Worm (Caenorhabditis elegans): ENCODE data around the gene set-3.

set-3 gene

DNA sequence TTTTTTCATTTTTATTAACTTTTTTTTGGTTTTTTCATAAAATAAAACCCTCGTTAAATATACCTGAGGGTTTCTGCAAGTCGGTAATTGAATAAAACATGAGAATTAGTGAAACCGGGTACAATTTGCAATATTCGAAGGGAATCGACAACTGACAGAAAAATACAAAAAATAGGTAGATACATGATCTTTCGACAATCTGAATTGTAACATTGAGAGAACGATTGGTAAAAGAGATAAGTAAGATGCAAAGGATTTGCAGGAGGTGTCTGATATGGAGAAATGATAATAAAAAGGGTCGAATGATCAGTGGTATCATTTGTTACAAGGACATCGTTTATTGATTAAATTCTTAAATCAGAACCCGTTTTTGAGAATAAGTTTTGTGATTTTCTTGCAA, 15.6 kb downstream of the set-3 start, which contains the start of gene ugt-60:
Gene ugt-60, minus strand, starts transcription at position 233 of the 400 bp plus-strand sequence.
- TF ChIP-seq unc-62 (GFP tag; optimal IDR thresholded peaks at IDR 0.05 in 1 of 2) (peak in 1 of 2 experiments; percentile 55), unc-62 (tag; optimal IDR thresholded peaks at IDR 0.05) (no peak), fos-1 (tag; optimal IDR thresholded peaks at IDR 0.05) (no peak)

- TF ChIP-seq zag-1 (tag; optimal IDR thresholded peaks at IDR 0.05) (no peak), T20F7.1 (GFP tag; optimal IDR thresholded peaks at IDR 0.05) (no peak), mxl-3 (GFP tag; optimal IDR thresholded peaks at IDR 0.05) (no peak), dve-1 (tag; optimal IDR thresholded peaks at IDR 0.05; ENCODE audit: insufficient read depth) (no peak)
Observed at ce11 chrIII:9669546-9669945, 24.8 kb downstream of the set-3 start.

DNA sequence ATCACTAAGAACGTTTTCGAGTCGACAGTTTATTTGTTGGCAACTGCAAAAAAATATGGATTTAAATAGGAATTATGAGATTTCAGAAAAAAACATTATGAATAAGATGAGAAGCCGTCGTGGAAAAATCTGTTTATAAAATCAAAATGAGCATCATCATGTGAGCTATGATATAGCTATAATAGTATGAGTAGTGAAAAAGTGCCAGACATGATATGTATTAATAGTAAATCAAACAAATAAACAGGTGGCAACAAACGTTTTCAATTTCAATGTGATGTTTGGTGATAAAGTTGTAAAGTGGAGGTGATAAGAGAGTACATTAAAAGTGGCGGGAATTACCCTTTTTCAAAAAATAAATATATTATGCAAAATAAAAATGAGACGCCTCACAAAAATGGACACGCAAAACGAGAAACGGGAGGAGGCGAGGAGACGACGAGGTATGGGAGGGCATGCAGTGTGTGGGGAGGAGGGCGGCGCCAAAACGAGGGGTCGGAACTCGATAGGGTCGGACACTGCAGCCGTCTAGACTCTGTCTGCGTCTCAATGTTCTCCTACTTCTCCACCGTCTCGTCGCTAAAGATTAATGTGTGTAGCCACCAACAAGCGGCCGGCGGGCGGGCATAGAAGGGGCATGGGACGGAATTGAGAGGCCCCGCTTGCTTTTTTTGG, 26.6 kb downstream of the set-3 start, which contains the start of gene C07A9.9:
Gene C07A9.9, minus strand, starts transcription at position 51 of the 675 bp plus-strand sequence.
- TF ChIP-seq skn-1 (tag; optimal IDR thresholded peaks at IDR 0.05) (no peak), lim-7 (GFP tag; IDR thresholded peaks at IDR 0.05) (no peak), set-16 (GFP tag; IDR thresholded peaks at IDR 0.05) (peak; percentile 89), spr-3 (GFP tag; optimal IDR thresholded peaks at IDR 0.05) (no peak), lir-3 (tag; optimal IDR thresholded peaks at IDR 0.05) (no peak), hmg-1.1 (GFP tag; IDR thresholded peaks at IDR 0.05) (peak; percentile 72), egl-43 (GFP tag; IDR thresholded peaks at IDR 0.05) (peak; percentile 76), aly-2 (tag; optimal IDR thresholded peaks at IDR 0.05) (no peak), nhr-11 (tag; optimal IDR thresholded peaks at IDR 0.05) (peak; percentile 59), spr-1 (tag; optimal IDR thresholded peaks at IDR 0.05) (peak; percentile 52), Y5F2A.4 (GFP tag; optimal IDR thresholded peaks at IDR 0.05) (no peak), ZK337.2 (GFP tag; IDR thresholded peaks at IDR 0.05) (no peak), aha-1 (tag) (peak; percentile 99), ceh-44 (GFP tag; IDR thresholded peaks at IDR 0.05) (no peak), ztf-11 (tag; optimal IDR thresholded peaks at IDR 0.05) (no peak), lin-15B (tag; optimal IDR thresholded peaks at IDR 0.05) (no peak), zag-1 (tag; optimal IDR thresholded peaks at IDR 0.05) (peak; percentile 1), madf-9 (GFP tag; conservative IDR thresholded peaks at IDR 0.05) (no peak), jun-1 (tag; optimal IDR thresholded peaks at IDR 0.05) (no peak), ces-1 (GFP tag; optimal IDR thresholded peaks at IDR 0.05) (no peak), ceh-20 (GFP tag; IDR thresholded peaks at IDR 0.05) (peak; percentile 83), hif-1 (tag; optimal IDR thresholded peaks at IDR 0.05) (peak in 1 of 2 experiments; percentile 73), attf-4 (tag; optimal IDR thresholded peaks at IDR 0.05) (no peak), ceh-82 (tag; optimal IDR thresholded peaks at IDR 0.05) (no peak), lin-29 (GFP tag; IDR thresholded peaks at IDR 0.05) (no peak), ceh-28 (tag; optimal IDR thresholded peaks at IDR 0.05) (peak; percentile 6), gei-8 (GFP tag; optimal IDR thresholded peaks at IDR 0.05) (no peak), dmd-6 (GFP tag; IDR thresholded peaks at IDR 0.05) (peak; percentile 83), fkh-10 (GFP tag; optimal IDR thresholded peaks at IDR 0.05) (peak; percentile 59), nhr-41 (GFP tag; IDR thresholded peaks at IDR 0.05) (no peak; the same call in 1 of the 2 replicates), nhr-102 (tag; optimal IDR thresholded peaks at IDR 0.05) (peak; percentile 52), dmd-8 (GFP tag; IDR thresholded peaks at IDR 0.05) (no peak), fos-1 (tag; optimal IDR thresholded peaks at IDR 0.05) (no peak), snpc-1.2 (GFP tag; IDR thresholded peaks at IDR 0.05) (no peak), pha-4 (GFP tag; IDR thresholded peaks at IDR 0.05) (peak; percentile 60; the same call in 1 of the 2 replicates), pha-4 (tag; optimal IDR thresholded peaks at IDR 0.05) (no peak), lsy-2 (tag; optimal IDR thresholded peaks at IDR 0.05) (peak; percentile 44 to 64), sdz-12 (GFP tag; optimal IDR thresholded peaks at IDR 0.05) (no peak), pqm-1 (tag; optimal IDR thresholded peaks at IDR 0.05) (peak; percentile 63), hlh-11 (tag; optimal IDR thresholded peaks at IDR 0.05) (peak; percentile 93), T20F7.1 (GFP tag; optimal IDR thresholded peaks at IDR 0.05) (peak; percentile 67), lin-38 (GFP tag; IDR thresholded peaks at IDR 0.05) (peak; percentile 54), ctbp-1 (GFP tag; IDR thresholded peaks at IDR 0.05) (peak; percentile 64)
